Worm (Caenorhabditis elegans): ENCODE results near the gene calu-1.

The calu-1 gene

ce11 chrX:4959440-4959839 lies 11.3 kb downstream of the calu-1 start:
- TF ChIP-seq Y55F3AM.14 (GFP tag; optimal IDR thresholded peaks at IDR 0.05) = no peak
- TF ChIP-seq lin-13 (GFP tag; optimal IDR thresholded peaks at IDR 0.05) = no peak
- no peak for TF ChIP-seq mab-5 (tag; optimal IDR thresholded peaks at IDR 0.05)

- TF ChIP-seq nhr-12 (tag; optimal IDR thresholded peaks at IDR 0.05) = no peak
- no peak for TF ChIP-seq skn-1 (tag; optimal IDR thresholded peaks at IDR 0.05)
- TF ChIP-seq ZK546.5 (tag; optimal IDR thresholded peaks at IDR 0.05) = no peak
- TF ChIP-seq fos-1 (tag; optimal IDR thresholded peaks at IDR 0.05) = no peak
- TF ChIP-seq ceh-82 (tag; optimal IDR thresholded peaks at IDR 0.05) = no peak
- no peak for TF ChIP-seq unc-55 (GFP tag; optimal IDR thresholded peaks at IDR 0.05)
- TF ChIP-seq nhr-129 (tag; optimal IDR thresholded peaks at IDR 0.05) = no peak
- TF ChIP-seq zag-1 (tag; optimal IDR thresholded peaks at IDR 0.05) = no peak
- no peak for TF ChIP-seq alr-1 (tag; optimal IDR thresholded peaks at IDR 0.05)
- TF ChIP-seq nhr-21 (tag; optimal IDR thresholded peaks at IDR 0.05) = no peak
These were observed 11.7 kb downstream of the calu-1 start for ce11 chrX:4958986-4959385.

ce11 chrX:4957259-4957658 lies 13.5 kb downstream of the calu-1 start, which contains the start of gene M03F4.4:
Gene M03F4.4, minus strand, starts transcription at chrX:4957418.
- TF ChIP-seq nhr-129 (tag; optimal IDR thresholded peaks at IDR 0.05) = peak; percentile 68
- no peak for TF ChIP-seq nhr-21 (tag; optimal IDR thresholded peaks at IDR 0.05)
- TF ChIP-seq aly-2 (tag; optimal IDR thresholded peaks at IDR 0.05) = no peak
- peak; percentile 54 for TF ChIP-seq ztf-4 (tag; optimal IDR thresholded peaks at IDR 0.05)
- TF ChIP-seq fos-1 (tag; optimal IDR thresholded peaks at IDR 0.05) = no peak
- TF ChIP-seq F13H6.1 (tag; optimal IDR thresholded peaks at IDR 0.05) = peak; percentile 93
- TF ChIP-seq lsy-2 (tag; optimal IDR thresholded peaks at IDR 0.05) = peak in 1 of 2 experiments; percentile 1
- peak; percentile 12 for TF ChIP-seq C34F6.9 (tag; optimal IDR thresholded peaks at IDR 0.05)
- no peak for TF ChIP-seq lin-13 (GFP tag; optimal IDR thresholded peaks at IDR 0.05)
- TF ChIP-seq sma-9 (GFP tag; optimal IDR thresholded peaks at IDR 0.05) = peak; percentile 79
- no peak for TF ChIP-seq sma-9 (tag; optimal IDR thresholded peaks at IDR 0.05)
- TF ChIP-seq nhr-25 (tag; optimal IDR thresholded peaks at IDR 0.05) = no peak
- no peak for TF ChIP-seq peb-1 (tag; optimal IDR thresholded peaks at IDR 0.05)
- TF ChIP-seq ZK546.5 (tag; optimal IDR thresholded peaks at IDR 0.05) = no peak
- TF ChIP-seq nhr-12 (tag; optimal IDR thresholded peaks at IDR 0.05) = no peak
- TF ChIP-seq lin-39 (tag; optimal IDR thresholded peaks at IDR 0.05) = no peak

- no peak for TF ChIP-seq aly-2 (tag; optimal IDR thresholded peaks at IDR 0.05)
- no peak for TF ChIP-seq mdl-1 (tag; optimal IDR thresholded peaks at IDR 0.05)
- TF ChIP-seq ceh-82 (tag; optimal IDR thresholded peaks at IDR 0.05) = no peak
- no peak for TF ChIP-seq mab-5 (tag; optimal IDR thresholded peaks at IDR 0.05)
These were observed 23.0 kb downstream of the calu-1 start, which contains the start of gene tyra-3 for ce11 chrX:4947749-4948148. Gene tyra-3, plus strand, starts transcription at chrX:4948049.

ce11 chrX:4938990-4939389 lies 31.7 kb downstream of the calu-1 start:
- TF ChIP-seq mbf-1 (tag; optimal IDR thresholded peaks at IDR 0.05) = no peak
- no peak for TF ChIP-seq sem-4 (tag; optimal IDR thresholded peaks at IDR 0.05)
- no peak for TF ChIP-seq nhr-129 (tag; optimal IDR thresholded peaks at IDR 0.05)

- TF ChIP-seq C34F6.9 (tag; optimal IDR thresholded peaks at IDR 0.05) (peak; percentile 35), unc-55 (GFP tag; optimal IDR thresholded peaks at IDR 0.05) (peak; percentile 25), egl-27 (tag; optimal IDR thresholded peaks at IDR 0.05) (no peak), fos-1 (tag; optimal IDR thresholded peaks at IDR 0.05) (no peak), lin-11 (tag; optimal IDR thresholded peaks at IDR 0.05) (peak; percentile 14)
These were observed 37.7 kb downstream of the calu-1 start for ce11 chrX:4932964-4933363.

ce11 chrX:4932023-4932422 lies 38.7 kb downstream of the calu-1 start:
- TF ChIP-seq nhr-21 (tag; optimal IDR thresholded peaks at IDR 0.05) (no peak), aly-2 (tag; optimal IDR thresholded peaks at IDR 0.05) (no peak), C34F6.9 (tag; optimal IDR thresholded peaks at IDR 0.05) (no peak), sma-9 (GFP tag; optimal IDR thresholded peaks at IDR 0.05) (no peak), sma-9 (tag; optimal IDR thresholded peaks at IDR 0.05) (no peak), sma-3 (GFP tag; optimal IDR thresholded peaks at IDR 0.05) (no peak), snpc-4 (tag; optimal IDR thresholded peaks at IDR 0.05) (no peak), nhr-6 (tag; optimal IDR thresholded peaks at IDR 0.05) (no peak), peb-1 (tag; optimal IDR thresholded peaks at IDR 0.05) (no peak), ama-1 (optimal IDR thresholded peaks at IDR 0.05) (no peak), mdl-1 (tag; optimal IDR thresholded peaks at IDR 0.05) (no peak), egl-27 (tag; optimal IDR thresholded peaks at IDR 0.05) (no peak), elt-1 (tag; optimal IDR thresholded peaks at IDR 0.05) (no peak), dmd-4 (tag; optimal IDR thresholded peaks at IDR 0.05) (no peak), fos-1 (tag; optimal IDR thresholded peaks at IDR 0.05) (no peak), nhr-12 (tag; optimal IDR thresholded peaks at IDR 0.05) (no peak), lin-11 (tag; optimal IDR thresholded peaks at IDR 0.05) (no peak), nhr-25 (tag; optimal IDR thresholded peaks at IDR 0.05) (no peak), sem-4 (tag; optimal IDR thresholded peaks at IDR 0.05) (no peak), R02D3.7 (tag; optimal IDR thresholded peaks at IDR 0.05) (no peak), lsy-2 (tag; optimal IDR thresholded peaks at IDR 0.05) (no peak)

Measured in whole organism, L2 larva.